Worm (Caenorhabditis elegans) whole organism, early embryonic: ENCODE results near the gene F31D5.7.

Source experiments
- B0310.2 ChIP-seq: sonication (generic microtip); optimal IDR thresholded peaks from 2 replicates; lab custom pipeline; 2016; ENCODE audit warnings: mild to moderate bottlenecking, missing genetic modification characterization, missing compliant biosample characterization
- F13C5.2 ChIP-seq: sonication (generic microtip); optimal IDR thresholded peaks from 2 replicates; lab custom pipeline; 2017; ENCODE audit warnings: mild to moderate bottlenecking, missing genetic modification characterization, inconsistent platforms, missing compliant biosample characterization
- aly-1 ChIP-seq: sonication (generic microtip); optimal IDR thresholded peaks from 2 replicates; lab custom pipeline; 2016; ENCODE audit warnings: missing genetic modification characterization, missing compliant biosample characterization
- ama-1 ChIP-seq: fragments of 150-350 bp; optimal IDR thresholded peaks from 2 replicates; lab custom pipeline; 2014
- ceh-13 ChIP-seq: fragments of 200-800 bp; sonication (Bioruptor generic); optimal IDR thresholded peaks from 2 replicates; lab custom pipeline; 2018; ENCODE audit warnings: mild to moderate bottlenecking, missing genetic modification characterization, missing compliant biosample characterization
- ceh-36 ChIP-seq: sonication (generic microtip); optimal IDR thresholded peaks from 2 replicates; lab custom pipeline; 2016; ENCODE audit warnings: missing genetic modification characterization, inconsistent platforms, missing compliant biosample characterization
- ets-7 ChIP-seq: sonication (generic microtip); optimal IDR thresholded peaks from 2 replicates; lab custom pipeline; 2016; ENCODE audit warnings: missing genotype, missing genetic modification characterization, missing compliant biosample characterization
- flt-1 ChIP-seq: fragments of 200-800 bp; sonication (Bioruptor generic); IDR thresholded peaks from 2 replicates; pipeline ENCODE4 v1.3.6; 2022; ENCODE audit warnings: missing genetic modification characterization, missing compliant biosample characterization
- hmbx-1 ChIP-seq: sonication (generic microtip); optimal IDR thresholded peaks from 2 replicates; lab custom pipeline; 2016; ENCODE audit warnings: mild to moderate bottlenecking, missing genetic modification characterization, missing compliant biosample characterization
- hmg-4 ChIP-seq: fragments of 200-800 bp; sonication (Bioruptor generic); optimal IDR thresholded peaks from 2 replicates; lab custom pipeline; 2018; ENCODE audit warnings: mild to moderate bottlenecking, missing genetic modification characterization, missing compliant biosample characterization
- hnd-1 ChIP-seq: sonication (generic microtip); optimal IDR thresholded peaks from 2 replicates; lab custom pipeline; 2016; ENCODE audit warnings: missing genetic modification characterization, missing compliant biosample characterization
- pes-1 ChIP-seq: fragments of 200-800 bp; sonication (Bioruptor generic); IDR thresholded peaks from 2 replicates; pipeline ENCODE4 v1.3.6; 2022; ENCODE audit warnings: missing genetic modification reagents, missing genetic modification characterization, missing compliant biosample characterization
- scrt-1 ChIP-seq: fragments of 200-800 bp; sonication (Bioruptor generic); IDR thresholded peaks from 2 replicates; pipeline ENCODE4 v1.3.6; 2022; ENCODE audit warnings: missing genetic modification characterization, missing compliant biosample characterization
- sea-1 ChIP-seq: fragments of 200-800 bp; sonication (Bioruptor generic); conservative IDR thresholded peaks from 2 replicates; pipeline ENCODE4 v1.3.6; 2022; ENCODE audit warnings: missing genetic modification characterization, missing compliant biosample characterization
- tbx-11 ChIP-seq: fragments of 200-800 bp; sonication (Bioruptor generic); IDR thresholded peaks from 2 replicates; pipeline ENCODE4 v1.3.6; 2022; ENCODE audit warnings: missing genetic modification characterization, missing compliant biosample characterization
- tbx-37 ChIP-seq: fragments of 200-800 bp; sonication (Bioruptor generic); conservative IDR thresholded peaks from 2 replicates; pipeline ENCODE4 v1.3.6; 2022; ENCODE audit warnings: missing genetic modification reagents, missing genetic modification characterization, missing compliant biosample characterization
- tra-4 ChIP-seq: sonication (generic microtip); optimal IDR thresholded peaks from 2 replicates; lab custom pipeline; 2017; ENCODE audit warnings: missing genetic modification characterization, missing compliant biosample characterization

Gene F31D5.7

ce11 chrII:4219062-4219461, 7.8 kb downstream of the F31D5.7 start, which contains the start of gene F31D5.1:
TSS of gene F31D5.1 (plus strand) at chrII:4219362.
- TF ChIP-seq ceh-36 (tag; lab: Kevin White, UChicago) (no peak), ets-7 (tag; lab: Kevin White, UChicago) (no peak), sea-1 (GFP tag; lab: Robert Waterston, UW) (no peak), tbx-11 (GFP tag; lab: Robert Waterston, UW) (no peak), B0310.2 (tag; lab: Kevin White, UChicago) (no peak), ama-1 (lab: Kevin White, UChicago) (no peak), hmbx-1 (no peak), pes-1 (no peak), scrt-1 (GFP tag; lab: Robert Waterston, UW) (no peak)

- TF ChIP-seq B0310.2 (tag; lab: Kevin White, UChicago) (no peak), tra-4 (tag; lab: Kevin White, UChicago) (no peak), hnd-1 (tag; lab: Kevin White, UChicago) (no peak), pes-1 (no peak), scrt-1 (GFP tag; lab: Robert Waterston, UW) (no peak), flt-1 (GFP tag; lab: Robert Waterston, UW) (no peak), aly-1 (tag; lab: Kevin White, UChicago) (no peak), tbx-37 (GFP tag; lab: Robert Waterston, UW) (no peak), hmbx-1 (no peak), ceh-13 (no peak), ama-1 (lab: Kevin White, UChicago) (no peak), tbx-11 (GFP tag; lab: Robert Waterston, UW) (no peak), ets-7 (tag; lab: Kevin White, UChicago) (no peak), ceh-36 (tag; lab: Kevin White, UChicago) (no peak), F13C5.2 (no peak), hmg-4 (GFP tag; lab: Kevin White, UChicago) (no peak), sea-1 (GFP tag; lab: Robert Waterston, UW) (no peak)
These were observed 11.3 kb downstream of the F31D5.7 start for ce11 chrII:4222469-4222868.

- no peak for TF ChIP-seq sea-1 (GFP tag; lab: Robert Waterston, UW)
- TF ChIP-seq F13C5.2 = no peak
- no peak for TF ChIP-seq pes-1
- no peak for TF ChIP-seq flt-1 (GFP tag; lab: Robert Waterston, UW)
- no peak for TF ChIP-seq ceh-13
- no peak for TF ChIP-seq B0310.2 (tag; lab: Kevin White, UChicago)
- no peak for TF ChIP-seq tra-4 (tag; lab: Kevin White, UChicago)
- no peak for TF ChIP-seq ets-7 (tag; lab: Kevin White, UChicago)
- TF ChIP-seq ama-1 (lab: Kevin White, UChicago) = no peak
- no peak for TF ChIP-seq hmg-4 (GFP tag; lab: Kevin White, UChicago)
- no peak for TF ChIP-seq tbx-37 (GFP tag; lab: Robert Waterston, UW)
- TF ChIP-seq ceh-36 (tag; lab: Kevin White, UChicago) = no peak
- TF ChIP-seq hmbx-1 = no peak
- no peak for TF ChIP-seq hnd-1 (tag; lab: Kevin White, UChicago)
- TF ChIP-seq tbx-11 (GFP tag; lab: Robert Waterston, UW) = no peak
- no peak for TF ChIP-seq scrt-1 (GFP tag; lab: Robert Waterston, UW)
- TF ChIP-seq aly-1 (tag; lab: Kevin White, UChicago) = no peak
These were observed 11.8 kb downstream of the F31D5.7 start, which contains the start of gene C16A11.5 for ce11 chrII:4222983-4223382. TSS of gene C16A11.5 (plus strand) at chrII:4223305.

ce11 chrII:4226598-4227096, 15.4 kb downstream of the F31D5.7 start, which contains the start of gene C16A11.4:
TSS of gene C16A11.4 (plus strand) at chrII:4227046.
- TF ChIP-seq hmbx-1 (no peak), tbx-37 (GFP tag; lab: Robert Waterston, UW) (no peak), B0310.2 (tag; lab: Kevin White, UChicago) (no peak), sea-1 (GFP tag; lab: Robert Waterston, UW) (no peak), pes-1 (no peak)

ce11 chrII:4228112-4228770, 17.0 kb downstream of the F31D5.7 start:
- TF ChIP-seq tra-4 (tag; lab: Kevin White, UChicago) (no peak), flt-1 (GFP tag; lab: Robert Waterston, UW) (no peak), sea-1 (GFP tag; lab: Robert Waterston, UW) (no peak), B0310.2 (tag; lab: Kevin White, UChicago) (no peak)

ce11 chrII:4229106-4229708, 18.0 kb downstream of the F31D5.7 start, which contains the start of gene C16A11.3:
TSS of gene C16A11.3 (plus strand) at chrII:4229545.
- TF ChIP-seq flt-1 (GFP tag; lab: Robert Waterston, UW) (no peak), hmg-4 (GFP tag; lab: Kevin White, UChicago) (no peak), ets-7 (tag; lab: Kevin White, UChicago) (no peak), ceh-36 (tag; lab: Kevin White, UChicago) (no peak), aly-1 (tag; lab: Kevin White, UChicago) (no peak), ceh-13 (no peak), ama-1 (lab: Kevin White, UChicago) (no peak), hnd-1 (tag; lab: Kevin White, UChicago) (no peak), hmbx-1 (no peak), tbx-11 (GFP tag; lab: Robert Waterston, UW) (no peak), F13C5.2 (no peak), B0310.2 (tag; lab: Kevin White, UChicago) (no peak), scrt-1 (GFP tag; lab: Robert Waterston, UW) (no peak), tra-4 (tag; lab: Kevin White, UChicago) (no peak), tbx-37 (GFP tag; lab: Robert Waterston, UW) (no peak), sea-1 (GFP tag; lab: Robert Waterston, UW) (no peak), pes-1 (no peak)
